Worm (Caenorhabditis elegans) whole organism, young adult: ENCODE results near the gene magu-4.

Source experiments
- mcd-1 ChIP-seq: fragments of 200-800 bp; sonication (Bioruptor generic); IDR thresholded peaks from 2 replicates; pipeline ENCODE4 v1.3.6; 2022; ENCODE audit warnings: missing genetic modification reagents, missing genetic modification characterization, missing compliant biosample characterization
- nfyb-1 ChIP-seq: fragments of 200-800 bp; sonication (Bioruptor generic); IDR thresholded peaks from 2 replicates; pipeline ENCODE4 v1.3.6; 2022; ENCODE audit warnings: missing genetic modification reagents, missing genetic modification characterization, missing compliant biosample characterization
- rcor-1 ChIP-seq: fragments of 200-800 bp; sonication (Bioruptor generic); IDR thresholded peaks from 2 replicates; pipeline ENCODE4 v1.3.6; 2022; ENCODE audit warnings: missing genetic modification reagents, missing genetic modification characterization, missing compliant biosample characterization
- unc-62 ChIP-seq: fragments of 150-350 bp; optimal IDR thresholded peaks from 2 replicates; lab custom pipeline; 2014; ENCODE audit warnings: missing biosample characterization, missing genetic modification reagents, missing genetic modification characterization

- TF ChIP-seq unc-62 (GFP tag; lab: Kevin White, UChicago) (no peak), nfyb-1 (no peak), rcor-1 (GFP tag; lab: Robert Waterston, UW) (no peak), mcd-1 (GFP tag; lab: Robert Waterston, UW) (no peak)
These were observed 53.2 kb downstream of the magu-4 start, which contains the start of gene ipla-7 for ce11 chrIV:10062728-10063127.
